Fruit fly (Drosophila melanogaster): ENCODE measurements around the gene spict.

The spict gene

dm6 chr2L:12719712-12720429 lies 15.3 kb downstream of the spict start (continued):
- TF ChIP-seq gcm2 (GFP tag; optimal IDR thresholded peaks at IDR 0.05) (no peak), dmrt99B (tag; optimal IDR thresholded peaks at IDR 0.05) (no peak), CG2120 (GFP tag; optimal IDR thresholded peaks at IDR 0.05) (no peak), cwo (GFP tag; optimal IDR thresholded peaks at IDR 0.05) (peak; percentile 6), Hr51 (GFP tag; optimal IDR thresholded peaks at IDR 0.05) (no peak), lilli (GFP tag; optimal IDR thresholded peaks at IDR 0.05) (no peak), CG2202 (tag; optimal IDR thresholded peaks at IDR 0.05) (no peak), CG31224 (GFP tag; IDR thresholded peaks at IDR 0.05) (peak; percentile 57), sens (GFP tag) (peak; percentile 69), CG15601 (tag; optimal IDR thresholded peaks at IDR 0.05) (no peak), exex (tag; optimal IDR thresholded peaks at IDR 0.05) (peak; percentile 64), sug (tag; optimal IDR thresholded peaks at IDR 0.05) (peak; percentile 81), NC2β (GFP tag; optimal IDR thresholded peaks at IDR 0.05) (no peak)

- TF ChIP-seq her (GFP tag; optimal IDR thresholded peaks at IDR 0.05) (no peak), vvl (GFP tag; IDR thresholded peaks at IDR 0.05) (no peak), tin (GFP tag; optimal IDR thresholded peaks at IDR 0.05) (peak; percentile 16), MESR4 (GFP tag; optimal IDR thresholded peaks at IDR 0.05) (no peak), CG7987 (GFP tag; optimal IDR thresholded peaks at IDR 0.05) (peak; percentile 30), gce (GFP tag; IDR thresholded peaks at IDR 0.05) (no peak), ems (GFP tag; optimal IDR thresholded peaks at IDR 0.05) (no peak), CG16813 (GFP tag; IDR thresholded peaks at IDR 0.05; ENCODE audit: partially characterized antibody) (no peak), Dip3 (GFP tag; optimal IDR thresholded peaks at IDR 0.05) (peak; percentile 28), CG17612 (GFP tag; IDR thresholded peaks at IDR 0.05) (0 out of 2 replicates have a peak, but pooled peaks have one; percentile 9), Med (GFP tag) (peak; percentile 91), CG2678 (tag; optimal IDR thresholded peaks at IDR 0.05) (peak; percentile 78), CG8388 (GFP tag; optimal IDR thresholded peaks at IDR 0.05) (peak; percentile 9), gcm2 (GFP tag; optimal IDR thresholded peaks at IDR 0.05) (no peak), CG31365 (tag; optimal IDR thresholded peaks at IDR 0.05) (no peak), CG10321 (GFP tag; IDR thresholded peaks at IDR 0.05) (no peak), CG31224 (GFP tag; IDR thresholded peaks at IDR 0.05) (peak; percentile 93), CG8290 (GFP tag; optimal IDR thresholded peaks at IDR 0.05) (no peak), CG8290 (tag; optimal IDR thresholded peaks at IDR 0.05) (peak in 1 of 2 experiments; percentile 56), CG2120 (GFP tag; optimal IDR thresholded peaks at IDR 0.05) (peak; percentile 62), repo (GFP tag; optimal IDR thresholded peaks at IDR 0.05) (no peak), CG14441 (GFP tag; IDR thresholded peaks at IDR 0.05) (peak; percentile 55), CG12744 (GFP tag; optimal IDR thresholded peaks at IDR 0.05) (no peak), CG12942 (GFP tag; optimal IDR thresholded peaks at IDR 0.05) (no peak), CG6765 (GFP tag; optimal IDR thresholded peaks at IDR 0.05) (peak; percentile 8), maf-S (GFP tag; optimal IDR thresholded peaks at IDR 0.05) (no peak), CG1024 (GFP tag; IDR thresholded peaks at IDR 0.05) (0 out of 2 replicates have a peak, but pooled peaks have one; percentile 22), Aef1 (GFP tag; IDR thresholded peaks at IDR 0.05) (peak; percentile 47; the same call in 1 of the 3 replicates), CG13894 (tag; optimal IDR thresholded peaks at IDR 0.05) (peak; percentile 35), Camta (GFP tag; optimal IDR thresholded peaks at IDR 0.05) (no peak), Ada2b (GFP tag; IDR thresholded peaks at IDR 0.05) (peak; percentile 63), CG8478 (optimal IDR thresholded peaks at IDR 0.05) (no peak), CG12391 (tag; optimal IDR thresholded peaks at IDR 0.05) (peak; percentile 47), CG11560 (tag; IDR thresholded peaks at IDR 0.05) (no peak), CG15269 (tag; optimal IDR thresholded peaks at IDR 0.05) (peak; percentile 62), NC2α (GFP tag; optimal IDR thresholded peaks at IDR 0.05) (no peak), amos (GFP tag; IDR thresholded peaks at IDR 0.05; ENCODE audit: partially characterized antibody) (no peak)
Observed at dm6 chr2L:12720430-12721396, 16.2 kb downstream of the spict start.
